Worm (Caenorhabditis elegans): ENCODE results near the gene sri-40.

The sri-40 gene

DNA sequence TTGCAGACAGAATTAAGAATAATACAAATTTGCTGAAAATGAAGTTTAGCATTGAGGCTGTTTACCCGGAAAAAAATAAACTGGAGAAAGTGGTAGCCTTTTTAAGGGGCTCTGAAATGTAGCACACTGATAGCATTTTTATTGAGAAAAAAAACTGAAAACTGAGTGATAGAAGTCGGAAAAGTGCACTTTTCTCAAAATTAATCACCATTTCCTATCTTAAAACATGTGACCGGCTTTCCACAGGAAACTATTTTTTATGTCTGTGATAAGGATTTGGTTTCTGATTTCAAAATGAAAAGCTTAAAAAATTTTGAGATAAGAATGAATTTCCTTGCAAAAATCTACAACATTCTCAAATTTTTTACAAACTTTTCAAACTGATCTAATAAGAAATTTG is 43.0 kb downstream of the sri-40 start, which contains the start of gene ZC239.22:
Gene ZC239.22, minus strand, starts transcription at position 101 of the 400 bp plus-strand sequence.
- no peak for TF ChIP-seq unc-62 (GFP tag; optimal IDR thresholded peaks at IDR 0.05)

DNA sequence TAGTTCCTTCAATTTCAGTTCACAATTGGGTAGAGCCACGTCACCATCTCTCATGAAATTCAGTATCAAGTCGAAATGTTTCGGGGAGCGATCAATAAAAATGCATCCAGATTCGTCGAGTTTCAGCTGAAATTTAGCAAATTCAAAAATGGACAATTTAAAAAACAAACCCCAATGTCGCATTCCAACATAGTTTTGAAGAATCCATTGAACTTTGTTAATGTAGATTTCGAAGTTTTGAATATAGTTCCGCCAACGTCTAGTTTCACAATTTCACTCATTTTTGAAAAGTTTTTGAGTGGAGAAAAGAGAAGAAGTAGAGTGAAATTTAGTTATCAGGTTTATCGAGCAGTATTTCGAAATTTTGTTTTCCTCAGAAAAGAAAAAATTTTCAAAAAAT is 44.0 kb downstream of the sri-40 start, which contains the start of gene ZC239.14:
Gene ZC239.14, minus strand, starts transcription at position 305 of the 400 bp plus-strand sequence.
- TF ChIP-seq unc-62 (GFP tag; optimal IDR thresholded peaks at IDR 0.05) = no peak

ce11 chrII:3222686-3223085 is 44.9 kb downstream of the sri-40 start, which contains the start of gene ZC239.13:
Gene ZC239.13, minus strand, starts transcription at chrII:3222839.
- TF ChIP-seq unc-62 (GFP tag; optimal IDR thresholded peaks at IDR 0.05) = no peak

- TF ChIP-seq unc-62 (GFP tag; optimal IDR thresholded peaks at IDR 0.05) = no peak
Measured at ce11 chrII:3224631-3225030, 46.9 kb downstream of the sri-40 start, which contains the start of gene ZC239.15. Gene ZC239.15, minus strand, starts transcription at chrII:3224731.

DNA sequence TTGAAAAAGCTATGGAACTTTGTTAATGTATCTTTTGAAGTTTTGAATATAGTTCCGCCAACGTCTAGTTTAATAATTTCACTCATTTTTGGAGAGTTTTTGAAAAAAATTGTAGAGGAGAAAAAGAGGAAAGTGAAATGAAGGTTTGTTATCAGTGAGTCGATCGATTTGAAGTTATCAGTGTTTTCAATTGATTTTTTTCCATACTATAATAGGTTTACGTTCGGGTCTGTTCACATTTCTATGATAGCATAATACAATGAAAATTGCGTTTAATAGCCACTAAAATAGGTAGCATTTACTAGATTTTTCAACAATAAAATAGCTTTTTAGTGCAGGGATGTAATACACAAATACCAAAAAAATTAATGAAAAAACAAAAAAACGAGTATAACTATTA is 47.4 kb downstream of the sri-40 start, which contains the start of gene ZC239.16:
Gene ZC239.16, minus strand, starts transcription at position 120 of the 400 bp plus-strand sequence.
- TF ChIP-seq unc-62 (GFP tag; optimal IDR thresholded peaks at IDR 0.05) = no peak

- no peak for TF ChIP-seq unc-62 (GFP tag; optimal IDR thresholded peaks at IDR 0.05)
Measured at ce11 chrII:3225780-3226179, 48.0 kb downstream of the sri-40 start, which contains the start of gene ZC239.17. Gene ZC239.17, minus strand, starts transcription at chrII:3225880.

Measured in whole organism, dauer.